Worm (Caenorhabditis elegans) whole organism, young adult: ENCODE measurements around the gene clec-32.

Experiments
- B0261.1 ChIP-seq: sonication (generic microtip); optimal IDR thresholded peaks from 2 replicates; lab custom pipeline; 2016; ENCODE audit warnings: mild to moderate bottlenecking, missing genetic modification characterization, moderate library complexity, missing compliant biosample characterization
- C06A6.2 ChIP-seq: fragments of 200-800 bp; sonication (Bioruptor generic); conservative IDR thresholded peaks from 2 replicates; pipeline ENCODE4 v1.3.6; 2022; ENCODE audit warnings: missing genetic modification characterization, missing compliant biosample characterization
- C17E4.6 ChIP-seq: fragments of 200-800 bp; sonication (Bioruptor generic); IDR thresholded peaks from 2 replicates; pipeline ENCODE4 v1.3.6; 2022; ENCODE audit warnings: missing genetic modification reagents, missing genetic modification characterization, missing compliant biosample characterization
- F10E7.11 ChIP-seq: sonication (generic microtip); optimal IDR thresholded peaks from 2 replicates; lab custom pipeline; 2017; ENCODE audit warnings: mild to moderate bottlenecking, missing genetic modification characterization, moderate library complexity, missing compliant biosample characterization
- F22D6.2 ChIP-seq: sonication (generic microtip); optimal IDR thresholded peaks from 2 replicates; lab custom pipeline; 2016; ENCODE audit warnings: mild to moderate bottlenecking, missing genetic modification characterization, missing compliant biosample characterization
- F23B12.7 ChIP-seq: sonication (generic microtip); optimal IDR thresholded peaks from 2 replicates; lab custom pipeline; 2017; ENCODE audit warnings: missing genetic modification characterization, mild to moderate bottlenecking, missing compliant biosample characterization, antibody characterized with exemption, moderate library complexity; ENCODE audit not compliant: insufficient read depth
- F33H1.4 ChIP-seq: fragments of 200-800 bp; sonication (Bioruptor generic); IDR thresholded peaks from 2 replicates; pipeline ENCODE4 v1.3.6; 2022; ENCODE audit warnings: missing genetic modification reagents, missing genetic modification characterization, missing compliant biosample characterization
- F49E8.2 ChIP-seq: sonication (generic microtip); optimal IDR thresholded peaks from 3 replicates; lab custom pipeline; 2017; ENCODE audit warnings: missing genetic modification characterization, mild to moderate bottlenecking, missing compliant biosample characterization, antibody characterized with exemption, moderate library complexity; ENCODE audit not compliant: insufficient read depth
- F57A8.1 ChIP-seq: fragments of 200-800 bp; sonication (Bioruptor generic); optimal IDR thresholded peaks from 2 replicates; lab custom pipeline; 2018; ENCODE audit warnings: mild to moderate bottlenecking, missing genetic modification characterization, moderate library complexity, missing compliant biosample characterization
- T07F8.4 ChIP-seq: sonication (generic microtip); optimal IDR thresholded peaks from 2 replicates; lab custom pipeline; 2016; ENCODE audit warnings: mild to moderate bottlenecking, missing genetic modification characterization, moderate library complexity, missing compliant biosample characterization
- Y53G8AR.9 ChIP-seq: fragments of 200-800 bp; sonication (Bioruptor generic); conservative IDR thresholded peaks from 2 replicates; pipeline ENCODE4 v1.3.6; 2022; ENCODE audit warnings: missing genetic modification reagents, missing genetic modification characterization, missing compliant biosample characterization
- akir-1 ChIP-seq: fragments of 200-800 bp; sonication (Bioruptor generic); optimal IDR thresholded peaks from 2 replicates; lab custom pipeline; 2018; ENCODE audit warnings: mild to moderate bottlenecking, missing genetic modification characterization, moderate library complexity, missing compliant biosample characterization
- aptf-3 ChIP-seq: fragments of 200-800 bp; sonication (Bioruptor generic); IDR thresholded peaks from 2 replicates; pipeline ENCODE4 v1.3.6; 2022; ENCODE audit warnings: missing genetic modification characterization, missing compliant biosample characterization
- athp-1 ChIP-seq: sonication (generic microtip); optimal IDR thresholded peaks from 2 replicates; lab custom pipeline; 2017; ENCODE audit warnings: mild to moderate bottlenecking, missing genetic modification characterization, missing compliant biosample characterization
- attf-3 ChIP-seq: fragments of 200-800 bp; sonication (Bioruptor generic); conservative IDR thresholded peaks from 2 replicates; pipeline ENCODE4 v1.3.6; 2022; ENCODE audit warnings: missing genetic modification reagents, missing genetic modification characterization, missing compliant biosample characterization
- attf-5 ChIP-seq: fragments of 200-800 bp; sonication (Bioruptor generic); optimal IDR thresholded peaks from 2 replicates; lab custom pipeline; 2018; ENCODE audit warnings: mild to moderate bottlenecking, missing genetic modification characterization, missing compliant biosample characterization
- ccch-3 ChIP-seq: fragments of 200-800 bp; sonication (Bioruptor generic); optimal IDR thresholded peaks from 2 replicates; lab custom pipeline; 2018; ENCODE audit warnings: mild to moderate bottlenecking, missing genetic modification characterization, missing compliant biosample characterization
- ceh-100 ChIP-seq: fragments of 200-800 bp; sonication (Bioruptor generic); IDR thresholded peaks from 2 replicates; pipeline ENCODE4 v1.3.6; 2022; ENCODE audit warnings: missing genetic modification reagents, missing genetic modification characterization, missing compliant biosample characterization
- ceh-79 ChIP-seq: sonication (generic microtip); optimal IDR thresholded peaks from 2 replicates; lab custom pipeline; 2017; ENCODE audit warnings: mild to moderate bottlenecking, missing genetic modification characterization, missing compliant biosample characterization
- chd-7 ChIP-seq: sonication (generic microtip); optimal IDR thresholded peaks from 2 replicates; lab custom pipeline; 2016; ENCODE audit warnings: mild to moderate bottlenecking, missing genetic modification characterization, moderate library complexity, missing compliant biosample characterization
- die-1 ChIP-seq: sonication (generic microtip); optimal IDR thresholded peaks from 2 replicates; lab custom pipeline; 2016; ENCODE audit warnings: missing genotype, mild to moderate bottlenecking, missing genetic modification characterization, missing compliant biosample characterization
- dox-1 ChIP-seq: fragments of 200-800 bp; sonication (Bioruptor generic); IDR thresholded peaks from 2 replicates; pipeline ENCODE4 v1.3.6; 2022; ENCODE audit warnings: missing genetic modification reagents, missing genetic modification characterization, missing compliant biosample characterization
- efl-1 ChIP-seq: fragments of 150-350 bp; optimal IDR thresholded peaks from 2 replicates; lab custom pipeline; 2014; ENCODE audit warnings: missing biosample characterization, missing genetic modification reagents, missing genetic modification characterization
- egl-44 ChIP-seq: fragments of 200-800 bp; sonication (Bioruptor generic); IDR thresholded peaks from 2 replicates; pipeline ENCODE4 v1.3.6; 2022; ENCODE audit warnings: missing genetic modification reagents, missing genetic modification characterization, missing compliant biosample characterization
- ekl-4 ChIP-seq: fragments of 200-800 bp; sonication (Bioruptor generic); IDR thresholded peaks from 2 replicates; pipeline ENCODE4 v1.3.6; 2022; ENCODE audit warnings: missing genetic modification reagents, missing genetic modification characterization, missing compliant biosample characterization
- him-1 ChIP-seq: sonication (generic microtip); optimal IDR thresholded peaks from 2 replicates; lab custom pipeline; 2016; ENCODE audit warnings: missing genotype, missing genetic modification reagents, missing genetic modification characterization, missing compliant biosample characterization
- hlh-26 ChIP-seq: fragments of 200-800 bp; sonication (Bioruptor generic); conservative IDR thresholded peaks from 2 replicates; pipeline ENCODE4 v1.3.6; 2022; ENCODE audit warnings: missing genetic modification reagents, missing genetic modification characterization, missing compliant biosample characterization
- hsf-1 ChIP-seq: fragments of 200-800 bp; sonication (Bioruptor generic); IDR thresholded peaks from 2 replicates; pipeline ENCODE4 v1.3.6; 2022; ENCODE audit warnings: missing genetic modification reagents, missing genetic modification characterization, missing compliant biosample characterization
- lag-1 ChIP-seq: fragments of 200-800 bp; sonication (Bioruptor generic); IDR thresholded peaks from 2 replicates; pipeline ENCODE4 v1.3.6; 2022; ENCODE audit warnings: missing genetic modification reagents, missing genetic modification characterization, missing compliant biosample characterization
- lin-35 ChIP-seq, 3 experiments: fragments of 150-350 bp in 2 of 3; sonication (generic microtip) in 1 of 3; optimal IDR thresholded peaks; 2 replicates each; lab custom pipeline; 2014 to 2018; ENCODE audit warnings: missing biosample characterization in 3 of 3, missing genetic modification characterization in 3 of 3, missing genetic modification reagents in 3 of 3
- madf-10 ChIP-seq: sonication (generic microtip); optimal IDR thresholded peaks from 2 replicates; lab custom pipeline; 2016; ENCODE audit warnings: mild to moderate bottlenecking, missing genetic modification characterization, missing compliant biosample characterization
- mcd-1 ChIP-seq: fragments of 200-800 bp; sonication (Bioruptor generic); IDR thresholded peaks from 2 replicates; pipeline ENCODE4 v1.3.6; 2022; ENCODE audit warnings: missing genetic modification reagents, missing genetic modification characterization, missing compliant biosample characterization
- nhr-120 ChIP-seq: fragments of 200-800 bp; sonication (Bioruptor generic); IDR thresholded peaks from 2 replicates; pipeline ENCODE4 v1.3.6; 2022; ENCODE audit warnings: missing genetic modification characterization, missing compliant biosample characterization
- nhr-179 ChIP-seq: sonication (generic microtip); optimal IDR thresholded peaks from 2 replicates; lab custom pipeline; 2016; ENCODE audit warnings: mild to moderate bottlenecking, missing genetic modification characterization, missing compliant biosample characterization
- nhr-27 ChIP-seq: fragments of 200-800 bp; sonication (Bioruptor generic); optimal IDR thresholded peaks from 2 replicates; lab custom pipeline; 2018; ENCODE audit warnings: mild to moderate bottlenecking, missing genetic modification characterization, moderate library complexity, missing compliant biosample characterization
- pbrm-1 ChIP-seq: fragments of 200-800 bp; sonication (Bioruptor generic); IDR thresholded peaks from 2 replicates; pipeline ENCODE4 v1.3.6; 2022; ENCODE audit warnings: missing genetic modification reagents, missing genetic modification characterization, missing compliant biosample characterization
- sdz-38 ChIP-seq: sonication (generic microtip); optimal IDR thresholded peaks from 2 replicates; lab custom pipeline; 2016; ENCODE audit warnings: missing genotype, missing genetic modification characterization, missing compliant biosample characterization
- snpc-1.1 ChIP-seq: sonication (generic microtip); optimal IDR thresholded peaks from 2 replicates; lab custom pipeline; 2017; ENCODE audit warnings: missing genetic modification characterization, mild to moderate bottlenecking, missing compliant biosample characterization, antibody characterized with exemption, moderate library complexity, missing genotype, missing genetic modification reagents; ENCODE audit not compliant: insufficient read depth
- snpc-3.4 ChIP-seq: sonication (generic microtip); optimal IDR thresholded peaks from 2 replicates; lab custom pipeline; 2017; ENCODE audit warnings: missing genetic modification characterization, mild to moderate bottlenecking, missing compliant biosample characterization, antibody characterized with exemption, moderate library complexity, missing genotype, missing genetic modification reagents
- tbp1 ChIP-seq: fragments of 200-800 bp; sonication (Bioruptor generic); optimal IDR thresholded peaks from 2 replicates; lab custom pipeline; 2018; ENCODE audit warnings: mild to moderate bottlenecking, missing genetic modification characterization, missing compliant biosample characterization

The clec-32 gene

DNA sequence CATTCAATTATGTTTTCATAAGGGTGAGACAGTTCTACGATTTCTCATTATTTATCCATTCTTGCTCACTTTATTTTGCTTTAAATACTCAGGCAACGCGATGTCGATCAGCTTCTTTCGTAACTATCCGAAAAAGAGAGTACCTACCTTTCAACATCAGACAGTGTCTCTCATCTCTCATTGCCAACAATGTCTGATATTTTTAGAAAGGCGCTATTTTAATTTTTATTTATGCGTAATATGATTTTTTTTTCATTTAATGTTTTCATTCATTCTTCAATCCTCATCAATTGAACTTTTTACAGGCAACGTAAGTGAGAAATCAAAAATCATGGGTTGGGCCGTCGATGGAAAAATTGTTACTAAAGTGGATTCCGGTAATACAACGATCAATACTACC is 23.1 kb upstream of the clec-32 start, which contains the start of gene F09C6.13:
TSS of gene F09C6.13 (plus strand) at position 301 of the 400 bp plus-strand sequence.
- TF ChIP-seq efl-1 (GFP tag; lab: Kevin White, UChicago) = no peak
- no peak for TF ChIP-seq F23B12.7 (tag; lab: Kevin White, UChicago)
- no peak for TF ChIP-seq nhr-120 (GFP tag; lab: Robert Waterston, UW)
- no peak for TF ChIP-seq snpc-3.4 (tag; lab: Kevin White, UChicago)
- no peak for TF ChIP-seq hsf-1 (GFP tag; lab: Robert Waterston, UW)
- no peak for TF ChIP-seq nhr-27 (tag; lab: Kevin White, UChicago)
- no peak for TF ChIP-seq lag-1
- no peak for TF ChIP-seq akir-1 (GFP tag; lab: Kevin White, UChicago)
- no peak for TF ChIP-seq C06A6.2
- no peak for TF ChIP-seq ekl-4 (GFP tag; lab: Robert Waterston, UW)

DNA sequence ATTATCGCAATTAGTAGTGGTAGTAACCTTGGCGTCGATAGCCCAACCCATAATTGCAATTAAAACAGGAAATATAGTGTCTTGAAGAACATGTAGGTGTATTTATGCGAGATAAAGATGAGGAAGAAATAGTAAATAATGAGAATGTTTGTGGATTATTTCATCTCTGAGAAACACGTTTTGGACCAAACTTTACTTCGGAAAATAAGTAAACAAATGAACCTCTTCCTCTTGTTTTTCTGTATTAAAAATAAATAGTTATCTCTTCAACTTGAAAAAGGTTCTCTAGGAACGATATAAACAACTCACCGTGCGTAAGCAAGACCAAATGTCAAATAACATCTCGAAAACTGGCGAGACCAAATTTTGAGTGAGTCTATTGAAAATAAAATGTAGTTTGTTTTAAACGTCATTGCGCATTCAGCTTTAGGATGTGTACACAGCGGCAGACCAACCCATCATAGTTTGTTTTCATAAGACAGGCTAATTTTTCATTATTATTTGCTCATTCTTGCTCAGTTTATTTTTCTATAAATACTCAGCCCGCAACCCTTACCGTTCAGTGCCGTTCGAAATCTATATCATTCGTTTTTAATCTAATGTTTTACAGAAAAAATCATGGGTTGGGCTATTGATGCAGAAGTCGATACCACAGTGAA is 20.8 kb upstream of the clec-32 start, which contains the start of the genes F09C6.11 and F09C6.12:
TSS of gene F09C6.11 (minus strand) at position 51 of the 659 bp plus-strand sequence.
TSS of gene F09C6.12 (plus strand) at position 609 of the 659 bp plus-strand sequence.
- TF ChIP-seq ekl-4 (GFP tag; lab: Robert Waterston, UW) (no peak), dox-1 (GFP tag; lab: Robert Waterston, UW) (no peak)

DNA sequence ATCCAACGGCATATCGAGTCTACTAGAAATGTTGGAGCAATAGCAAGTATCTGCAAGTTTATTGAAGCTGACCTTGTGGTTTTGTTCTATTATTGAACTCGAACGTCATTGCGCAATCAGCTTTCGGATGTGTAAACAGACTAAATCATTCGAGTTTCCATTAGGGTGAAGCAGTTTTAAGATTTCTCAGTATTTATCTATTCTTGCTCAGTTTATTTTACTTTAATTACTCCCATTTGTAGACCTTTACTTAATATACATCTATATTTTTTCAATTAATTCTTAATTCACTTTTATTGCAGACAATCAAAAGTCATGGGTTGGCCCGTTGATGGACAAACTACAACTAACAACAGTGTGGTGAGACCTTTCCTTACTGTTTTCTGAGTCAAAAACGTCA is 19.1 kb upstream of the clec-32 start, which contains the start of gene F09C6.14:
TSS of gene F09C6.14 (plus strand) at position 301 of the 400 bp plus-strand sequence.
- TF ChIP-seq ceh-100 (GFP tag; lab: Robert Waterston, UW) = no peak
- no peak for TF ChIP-seq Y53G8AR.9 (GFP tag; lab: Robert Waterston, UW)
- TF ChIP-seq tbp1 (GFP tag; lab: Kevin White, UChicago) = no peak
- TF ChIP-seq hsf-1 (GFP tag; lab: Robert Waterston, UW) = no peak

DNA sequence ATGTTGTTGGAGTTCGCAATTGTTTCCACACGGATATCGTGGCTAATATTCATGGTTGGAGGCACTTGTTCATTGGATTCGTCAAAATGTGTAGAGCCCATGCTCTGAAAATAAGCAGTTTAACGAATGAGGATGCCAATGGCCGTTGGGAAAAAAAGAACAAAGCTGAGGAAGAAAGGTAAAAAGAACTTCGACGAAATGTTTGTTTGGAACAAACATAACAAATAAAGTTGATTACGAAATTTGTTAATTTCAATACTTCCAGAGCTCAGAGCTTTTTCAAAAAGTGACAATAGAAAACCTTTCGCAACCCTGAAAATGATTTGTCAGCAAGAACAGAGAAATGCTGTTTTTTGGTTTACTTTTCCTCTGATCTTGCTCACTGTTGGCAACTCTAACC is 18.4 kb upstream of the clec-32 start, which contains the start of gene F09C6.3:
TSS of gene F09C6.3 (minus strand) at position 101 of the 400 bp plus-strand sequence.
- TF ChIP-seq lin-35 (GFP tag; optimal IDR thresholded peaks at IDR 0.05; lab: Kevin White, UChicago) (no peak), chd-7 (no peak), aptf-3 (GFP tag; lab: Robert Waterston, UW) (no peak), C17E4.6 (GFP tag; lab: Robert Waterston, UW) (no peak), snpc-1.1 (tag; lab: Kevin White, UChicago) (no peak), tbp1 (GFP tag; lab: Kevin White, UChicago) (no peak), F57A8.1 (no peak), egl-44 (GFP tag; lab: Robert Waterston, UW) (no peak), attf-5 (GFP tag; lab: Kevin White, UChicago) (no peak), athp-1 (tag; lab: Kevin White, UChicago) (no peak), F49E8.2 (no peak), hsf-1 (GFP tag; lab: Robert Waterston, UW) (no peak), ccch-3 (GFP tag; lab: Kevin White, UChicago) (no peak), mcd-1 (GFP tag; lab: Robert Waterston, UW) (no peak)
- TF ChIP-seq, all 124 proteins: peak for 0

DNA sequence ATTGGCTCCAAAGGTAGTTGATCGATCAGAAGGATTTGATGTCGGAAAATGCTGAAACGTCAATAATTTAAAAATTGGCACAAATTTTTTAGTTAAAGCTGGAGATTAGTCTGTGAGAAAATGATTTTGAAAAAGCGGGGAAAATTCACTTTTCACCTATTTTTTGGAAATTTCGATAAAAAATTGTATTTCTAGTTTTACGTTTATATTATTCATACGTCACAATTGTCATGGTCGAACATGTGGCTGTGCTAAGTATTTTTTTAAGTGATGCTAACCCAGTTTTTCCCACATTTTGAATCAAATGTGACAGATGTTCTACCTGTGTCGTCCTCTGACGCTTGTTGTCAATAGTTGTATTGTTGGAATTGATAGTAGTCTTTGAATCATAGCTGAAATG is 17.9 kb upstream of the clec-32 start:
- TF ChIP-seq attf-3 (GFP tag; lab: Robert Waterston, UW) (no peak), F22D6.2 (tag; lab: Kevin White, UChicago) (no peak), F33H1.4 (GFP tag; lab: Robert Waterston, UW) (no peak), ceh-79 (tag; lab: Kevin White, UChicago) (no peak), sdz-38 (tag; lab: Kevin White, UChicago) (no peak), die-1 (tag; lab: Kevin White, UChicago) (no peak), snpc-1.1 (tag; lab: Kevin White, UChicago) (no peak), pbrm-1 (no peak), chd-7 (no peak), madf-10 (tag; lab: Kevin White, UChicago) (no peak), hlh-26 (GFP tag; lab: Robert Waterston, UW) (no peak), T07F8.4 (no peak), efl-1 (GFP tag; lab: Kevin White, UChicago) (no peak), him-1 (no peak), F10E7.11 (tag; lab: Kevin White, UChicago) (no peak), nhr-179 (no peak), B0261.1 (tag; lab: Kevin White, UChicago) (no peak)
